Fruit fly (Drosophila melanogaster): ENCODE measurements around the gene Daao2.

dm6 chr2L:6822044-6822443, 19.2 kb downstream of the Daao2 start:
- TF ChIP-seq Pif1B (GFP tag; optimal IDR thresholded peaks at IDR 0.05) = no peak
- TF ChIP-seq CG34367 (tag; optimal IDR thresholded peaks at IDR 0.05) = no peak
- TF ChIP-seq CG12605 (GFP tag; IDR thresholded peaks at IDR 0.05) = no peak
- TF ChIP-seq Pif1A (GFP tag; optimal IDR thresholded peaks at IDR 0.05) = no peak
- TF ChIP-seq CG8301 (tag; optimal IDR thresholded peaks at IDR 0.05) = no peak
- no peak for TF ChIP-seq fd96Ca (GFP tag; IDR thresholded peaks at IDR 0.05)
- no peak for TF ChIP-seq rn (GFP tag; IDR thresholded peaks at IDR 0.05)
- no peak for TF ChIP-seq EcR (GFP tag; optimal IDR thresholded peaks at IDR 0.05)
- TF ChIP-seq CG10348 (GFP tag; IDR thresholded peaks at IDR 0.05) = no peak
- TF ChIP-seq CG32121 (GFP tag; IDR thresholded peaks at IDR 0.05) = no peak
- TF ChIP-seq Ets98B (GFP tag; IDR thresholded peaks at IDR 0.05) = no peak

All from whole organism, pupa.